Worm (Caenorhabditis elegans) whole organism, L2 larva: ENCODE results near the gene F10A3.12.

Source experiments
- aly-2 ChIP-seq: fragments of 150-350 bp; optimal IDR thresholded peaks from 2 replicates; lab custom pipeline; 2014; ENCODE audit warnings: missing biosample characterization, missing genetic modification characterization
- ama-1 ChIP-seq: fragments of 150-350 bp; optimal IDR thresholded peaks from 2 replicates; lab custom pipeline; 2018; ENCODE audit warnings: inconsistent platforms
- dmd-4 ChIP-seq: sonication (generic microtip); optimal IDR thresholded peaks from 2 replicates; lab custom pipeline; 2017; ENCODE audit warnings: missing biosample characterization, missing genetic modification characterization
- lsy-2 ChIP-seq, 2 experiments: fragments of 150-350 bp in 1 of 2; sonication (generic microtip) in 1 of 2; optimal IDR thresholded peaks; 2 replicates each; lab custom pipeline; 2014 to 2017; ENCODE audit warnings: missing biosample characterization in 2 of 2, missing genetic modification characterization in 2 of 2
- nhr-10 ChIP-seq: sonication (generic microtip); optimal IDR thresholded peaks from 2 replicates; lab custom pipeline; 2017; ENCODE audit warnings: missing biosample characterization, missing genetic modification characterization
- nhr-129 ChIP-seq: fragments of 150-350 bp; optimal IDR thresholded peaks from 2 replicates; lab custom pipeline; 2014; ENCODE audit warnings: missing biosample characterization, missing genetic modification characterization
- nhr-21 ChIP-seq: fragments of 150-350 bp; optimal IDR thresholded peaks from 2 replicates; lab custom pipeline; 2014; ENCODE audit warnings: missing biosample characterization, missing genetic modification characterization
- unc-39 ChIP-seq: fragments of 150-350 bp; optimal IDR thresholded peaks from 2 replicates; lab custom pipeline; 2014; ENCODE audit warnings: missing biosample characterization, missing genetic modification characterization
- zag-1 ChIP-seq: fragments of 150-350 bp; optimal IDR thresholded peaks from 2 replicates; lab custom pipeline; 2014; ENCODE audit warnings: missing biosample characterization, missing genetic modification characterization
- ztf-11 ChIP-seq: sonication (generic microtip); optimal IDR thresholded peaks from 2 replicates; lab custom pipeline; 2017; ENCODE audit warnings: missing biosample characterization, missing genetic modification characterization

DNA sequence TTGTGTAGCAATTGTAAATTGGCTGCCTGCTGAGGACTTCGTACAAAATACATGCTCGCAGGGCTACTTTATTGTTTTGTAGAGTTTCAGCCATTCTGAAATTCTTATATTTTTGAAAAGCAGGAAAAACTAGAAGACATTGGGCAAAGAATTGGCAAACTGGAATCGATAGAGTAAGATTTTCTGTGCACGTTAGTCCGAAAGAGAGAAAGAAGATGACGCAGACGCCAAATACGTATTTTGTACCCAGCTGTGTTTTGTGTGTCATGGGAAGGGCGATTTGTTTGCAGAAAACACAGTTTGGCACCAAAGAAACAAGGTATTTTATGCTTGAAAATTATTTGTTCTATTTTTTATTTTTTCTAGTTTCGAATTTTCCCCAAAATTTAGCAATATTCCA is 36.4 kb upstream of the F10A3.12 start, which contains the start of gene fbxa-143:
- no peak for TF ChIP-seq ama-1 (lab: Kevin White, UChicago)
- TF ChIP-seq nhr-21 (tag; lab: Kevin White, UChicago): no peak
- no peak for TF ChIP-seq nhr-129 (tag; lab: Kevin White, UChicago)
- TF ChIP-seq nhr-10 (tag; lab: Kevin White, UChicago): no peak
- TF ChIP-seq unc-39: no peak
- no peak for TF ChIP-seq aly-2
- no peak for TF ChIP-seq lsy-2 (tag; optimal IDR thresholded peaks at IDR 0.05; lab: Kevin White, UChicago)
- no peak for TF ChIP-seq ztf-11 (tag; lab: Kevin White, UChicago)
- no peak for TF ChIP-seq dmd-4 (tag; lab: Kevin White, UChicago)
- no peak for TF ChIP-seq zag-1
